Fruit fly (Drosophila melanogaster): Measurements from ENCODE around the gene pcx.

The pcx gene

dm6 chrX:2208641-2209241, 16.4 kb upstream of the pcx start:
- no peak for TF ChIP-seq CG4360 (GFP tag; IDR thresholded peaks at IDR 0.05)
- no peak for TF ChIP-seq sisA (GFP tag; IDR thresholded peaks at IDR 0.05)
- no peak for TF ChIP-seq sens (GFP tag)
- TF ChIP-seq sens-2 (GFP tag; IDR thresholded peaks at IDR 0.05) = no peak
- no peak for TF ChIP-seq CG12659 (GFP tag; optimal IDR thresholded peaks at IDR 0.05)
- TF ChIP-seq CG6654 (GFP tag; optimal IDR thresholded peaks at IDR 0.05) = no peak
- no peak for TF ChIP-seq Atf6 (GFP tag; IDR thresholded peaks at IDR 0.05)
- no peak for TF ChIP-seq danr (GFP tag; IDR thresholded peaks at IDR 0.05)
- no peak for TF ChIP-seq Atf-2 (GFP tag; optimal IDR thresholded peaks at IDR 0.05)
- TF ChIP-seq Gug (GFP tag; IDR thresholded peaks at IDR 0.05) = peak; percentile 31; the same call in 2 of the 4 replicates
- peak; percentile 41; the same call in 1 of the 2 replicates for TF ChIP-seq ara (GFP tag; IDR thresholded peaks at IDR 0.05)
- no peak for TF ChIP-seq bowl (GFP tag; IDR thresholded peaks at IDR 0.05)
- no peak for TF ChIP-seq CG17612 (GFP tag; IDR thresholded peaks at IDR 0.05)
- TF ChIP-seq CG18599 (GFP tag; optimal IDR thresholded peaks at IDR 0.05) = peak; percentile 22
- TF ChIP-seq Atf3 (GFP tag; optimal IDR thresholded peaks at IDR 0.05) = no peak
- no peak for TF ChIP-seq twi (tag; optimal IDR thresholded peaks at IDR 0.05)
- TF ChIP-seq slou (GFP tag; optimal IDR thresholded peaks at IDR 0.05) = no peak
- peak; percentile 73 for TF ChIP-seq CG10543 (GFP tag; optimal IDR thresholded peaks at IDR 0.05)
- no peak for TF ChIP-seq tap (tag; optimal IDR thresholded peaks at IDR 0.05)
- 0 out of 2 replicates have a peak, but pooled peaks have one; percentile 30 for TF ChIP-seq CG3847 (GFP tag; IDR thresholded peaks at IDR 0.05)
- peak; percentile 17 for TF ChIP-seq mam (GFP tag; optimal IDR thresholded peaks at IDR 0.05)
- TF ChIP-seq CHES-1-like (GFP tag; optimal IDR thresholded peaks at IDR 0.05) = no peak
- TF ChIP-seq Nf-YA (GFP tag; IDR thresholded peaks at IDR 0.05) = no peak
- no peak for TF ChIP-seq CG2129 (GFP tag; IDR thresholded peaks at IDR 0.05; ENCODE audit: partially characterized antibody)
- no peak for TF ChIP-seq CG4707 (GFP tag; optimal IDR thresholded peaks at IDR 0.05)
- no peak for TF ChIP-seq CG31224 (GFP tag; IDR thresholded peaks at IDR 0.05)
- no peak for TF ChIP-seq sd (tag; optimal IDR thresholded peaks at IDR 0.05)
- peak; percentile 16 for TF ChIP-seq grau (tag; optimal IDR thresholded peaks at IDR 0.05)
- no peak for TF ChIP-seq odd (GFP tag; optimal IDR thresholded peaks at IDR 0.05)
- TF ChIP-seq CG13424 (tag; optimal IDR thresholded peaks at IDR 0.05) = peak; percentile 31
- TF ChIP-seq MTF-1 (GFP tag; optimal IDR thresholded peaks at IDR 0.05; ENCODE audit: borderline replicate concordance) = no peak
- TF ChIP-seq cato (GFP tag; optimal IDR thresholded peaks at IDR 0.05; ENCODE audit: borderline replicate concordance) = no peak
- TF ChIP-seq CG6175 (GFP tag; IDR thresholded peaks at IDR 0.05) = peak; percentile 91
- no peak for TF ChIP-seq HLH4C (GFP tag; IDR thresholded peaks at IDR 0.05; ENCODE audit: partially characterized antibody)
- TF ChIP-seq Ravus (GFP tag; IDR thresholded peaks at IDR 0.05) = no peak
- no peak for TF ChIP-seq CG8478 (optimal IDR thresholded peaks at IDR 0.05)
- TF ChIP-seq Meics (GFP tag; optimal IDR thresholded peaks at IDR 0.05) = peak; percentile 27
- no peak for TF ChIP-seq dan (GFP tag; IDR thresholded peaks at IDR 0.05)
- no peak for TF ChIP-seq ttk (GFP tag; IDR thresholded peaks at IDR 0.05)
- no peak for TF ChIP-seq Mrtf (GFP tag; IDR thresholded peaks at IDR 0.05)
- no peak for TF ChIP-seq CG1832 (GFP tag; optimal IDR thresholded peaks at IDR 0.05)
- peak; percentile 14 for TF ChIP-seq CG9817 (tag; optimal IDR thresholded peaks at IDR 0.05)
- no peak for TF ChIP-seq sug (tag; optimal IDR thresholded peaks at IDR 0.05)
- TF ChIP-seq CG16815 (GFP tag; optimal IDR thresholded peaks at IDR 0.05) = no peak
- TF ChIP-seq z (GFP tag; IDR thresholded peaks at IDR 0.05) = no peak
- no peak for TF ChIP-seq CG14441 (GFP tag; IDR thresholded peaks at IDR 0.05)
- peak; percentile 35 for TF ChIP-seq Sox102F (GFP tag; optimal IDR thresholded peaks at IDR 0.05)
- TF ChIP-seq CG12744 (GFP tag; optimal IDR thresholded peaks at IDR 0.05) = no peak
- TF ChIP-seq ewg (GFP tag; optimal IDR thresholded peaks at IDR 0.05) = no peak
- TF ChIP-seq pan (optimal IDR thresholded peaks at IDR 0.05) = no peak
- TF ChIP-seq pan (GFP tag; optimal IDR thresholded peaks at IDR 0.05 in 1 of 2, IDR thresholded peaks at IDR 0.05 in 1 of 2) = peak in 1 of 2 experiments; percentile 11
- TF ChIP-seq eyg (GFP tag; optimal IDR thresholded peaks at IDR 0.05) = no peak
